Worm (Caenorhabditis elegans) whole organism, midembryonic: ENCODE measurements around the gene gars-1.

Experiments
- flt-1 ChIP-seq: fragments of 200-800 bp; sonication (Bioruptor generic); IDR thresholded peaks from 2 replicates; pipeline ENCODE4 v1.3.6; 2022; ENCODE audit warnings: missing genetic modification characterization, missing compliant biosample characterization
- ztf-29 ChIP-seq: fragments of 200-800 bp; sonication (Bioruptor generic); IDR thresholded peaks from 2 replicates; pipeline ENCODE4 v1.3.6; 2022; ENCODE audit warnings: missing genetic modification reagents, missing genetic modification characterization, missing compliant biosample characterization

ce11 chrIII:5196298-5197045 is 33.0 kb upstream of the gars-1 start:
- TF ChIP-seq flt-1 (GFP tag; lab: Robert Waterston, UW) (no peak), ztf-29 (GFP tag; lab: Robert Waterston, UW) (no peak)
